Worm (Caenorhabditis elegans) whole organism, young adult: ENCODE results near the gene F41H10.3.

Experiments used
- B0019.2 ChIP-seq: fragments of 200-800 bp; sonication (Bioruptor generic); conservative IDR thresholded peaks from 2 replicates; pipeline ENCODE4 v1.3.6; 2022; ENCODE audit warnings: missing genetic modification reagents, missing genetic modification characterization, missing compliant biosample characterization
- D2030.7 ChIP-seq: fragments of 200-800 bp; sonication (Bioruptor generic); IDR thresholded peaks from 2 replicates; pipeline ENCODE4 v1.3.6; 2022; ENCODE audit warnings: missing genetic modification reagents, missing genetic modification characterization, missing compliant biosample characterization
- F10E7.11 ChIP-seq: sonication (generic microtip); optimal IDR thresholded peaks from 2 replicates; lab custom pipeline; 2017; ENCODE audit warnings: mild to moderate bottlenecking, missing genetic modification characterization, moderate library complexity, missing compliant biosample characterization
- F23B12.7 ChIP-seq: sonication (generic microtip); optimal IDR thresholded peaks from 2 replicates; lab custom pipeline; 2017; ENCODE audit warnings: missing genetic modification characterization, mild to moderate bottlenecking, missing compliant biosample characterization, antibody characterized with exemption, moderate library complexity; ENCODE audit not compliant: insufficient read depth
- F33H1.4 ChIP-seq: fragments of 200-800 bp; sonication (Bioruptor generic); IDR thresholded peaks from 2 replicates; pipeline ENCODE4 v1.3.6; 2022; ENCODE audit warnings: missing genetic modification reagents, missing genetic modification characterization, missing compliant biosample characterization
- F57A8.1 ChIP-seq: fragments of 200-800 bp; sonication (Bioruptor generic); optimal IDR thresholded peaks from 2 replicates; lab custom pipeline; 2018; ENCODE audit warnings: mild to moderate bottlenecking, missing genetic modification characterization, moderate library complexity, missing compliant biosample characterization
- K12H6.12 ChIP-seq: fragments of 200-800 bp; sonication (Bioruptor generic); optimal IDR thresholded peaks from 2 replicates; lab custom pipeline; 2018; ENCODE audit warnings: mild to moderate bottlenecking, missing genetic modification characterization, missing compliant biosample characterization
- Y53F4B.3 ChIP-seq: fragments of 200-800 bp; sonication (Bioruptor generic); IDR thresholded peaks from 2 replicates; pipeline ENCODE4 v1.3.6; 2022; ENCODE audit warnings: missing genetic modification reagents, missing genetic modification characterization, missing compliant biosample characterization
- Y53G8AR.9 ChIP-seq: fragments of 200-800 bp; sonication (Bioruptor generic); conservative IDR thresholded peaks from 2 replicates; pipeline ENCODE4 v1.3.6; 2022; ENCODE audit warnings: missing genetic modification reagents, missing genetic modification characterization, missing compliant biosample characterization
- akir-1 ChIP-seq: fragments of 200-800 bp; sonication (Bioruptor generic); optimal IDR thresholded peaks from 2 replicates; lab custom pipeline; 2018; ENCODE audit warnings: mild to moderate bottlenecking, missing genetic modification characterization, moderate library complexity, missing compliant biosample characterization
- atf-7 ChIP-seq: sonication (generic microtip); optimal IDR thresholded peaks from 2 replicates; lab custom pipeline; 2017; ENCODE audit warnings: mild to moderate bottlenecking, missing genetic modification characterization, missing compliant biosample characterization
- attf-5 ChIP-seq: fragments of 200-800 bp; sonication (Bioruptor generic); optimal IDR thresholded peaks from 2 replicates; lab custom pipeline; 2018; ENCODE audit warnings: mild to moderate bottlenecking, missing genetic modification characterization, missing compliant biosample characterization
- ccch-3 ChIP-seq: fragments of 200-800 bp; sonication (Bioruptor generic); optimal IDR thresholded peaks from 2 replicates; lab custom pipeline; 2018; ENCODE audit warnings: mild to moderate bottlenecking, missing genetic modification characterization, missing compliant biosample characterization
- cebp-1 ChIP-seq, 2 experiments: fragments of 200-800 bp in 1 of 2; sonication (Bioruptor generic) in 1 of 2; sonication (generic microtip) in 1 of 2; IDR thresholded peaks in 1 of 2; optimal IDR thresholded peaks in 1 of 2; 2 replicates each; pipeline versions ENCODE4 v1.3.6 to Lab custom; 2017 to 2022; ENCODE audit warnings: missing compliant biosample characterization in 2 of 2, missing genetic modification characterization in 2 of 2, mild to moderate bottlenecking in 1 of 2, missing genetic modification reagents in 1 of 2, moderate library complexity in 1 of 2
- ceh-27 ChIP-seq: fragments of 200-800 bp; sonication (Bioruptor generic); optimal IDR thresholded peaks from 2 replicates; lab custom pipeline; 2018; ENCODE audit warnings: mild to moderate bottlenecking, missing genetic modification characterization, moderate library complexity, missing compliant biosample characterization
- ceh-40 ChIP-seq: fragments of 200-800 bp; sonication (Bioruptor generic); IDR thresholded peaks from 2 replicates; pipeline ENCODE4 v1.3.6; 2022; ENCODE audit warnings: missing genetic modification characterization, missing compliant biosample characterization
- die-1 ChIP-seq: sonication (generic microtip); optimal IDR thresholded peaks from 2 replicates; lab custom pipeline; 2016; ENCODE audit warnings: missing genotype, mild to moderate bottlenecking, missing genetic modification characterization, missing compliant biosample characterization
- egl-44 ChIP-seq: fragments of 200-800 bp; sonication (Bioruptor generic); IDR thresholded peaks from 2 replicates; pipeline ENCODE4 v1.3.6; 2022; ENCODE audit warnings: missing genetic modification reagents, missing genetic modification characterization, missing compliant biosample characterization
- fkh-3 ChIP-seq: sonication (generic microtip); optimal IDR thresholded peaks from 2 replicates; lab custom pipeline; 2016; ENCODE audit warnings: mild to moderate bottlenecking, missing genetic modification characterization, missing compliant biosample characterization
- gei-17 ChIP-seq: fragments of 200-800 bp; sonication (Bioruptor generic); optimal IDR thresholded peaks from 2 replicates; lab custom pipeline; 2018; ENCODE audit warnings: mild to moderate bottlenecking, missing genetic modification characterization, missing compliant biosample characterization
- him-1 ChIP-seq: sonication (generic microtip); optimal IDR thresholded peaks from 2 replicates; lab custom pipeline; 2016; ENCODE audit warnings: missing genotype, missing genetic modification reagents, missing genetic modification characterization, missing compliant biosample characterization
- hmg-1.2 ChIP-seq: fragments of 200-800 bp; sonication (Bioruptor generic); IDR thresholded peaks from 2 replicates; pipeline ENCODE4 v1.3.6; 2022; ENCODE audit warnings: missing genetic modification reagents, missing genetic modification characterization, missing compliant biosample characterization
- let-526 ChIP-seq: fragments of 200-800 bp; sonication (Bioruptor generic); IDR thresholded peaks from 2 replicates; pipeline ENCODE4 v1.3.6; 2022; ENCODE audit warnings: missing genetic modification reagents, missing genetic modification characterization, missing compliant biosample characterization
- let-607 ChIP-seq, 2 experiments: fragments of 200-800 bp in 1 of 2; sonication (Bioruptor generic) in 1 of 2; sonication (generic microtip) in 1 of 2; optimal IDR thresholded peaks; 2 replicates each; lab custom pipeline; 2016 to 2018; ENCODE audit warnings: mild to moderate bottlenecking in 2 of 2, missing compliant biosample characterization in 2 of 2, missing genetic modification characterization in 2 of 2, moderate library complexity in 2 of 2, missing genotype in 1 of 2
- lin-26 ChIP-seq: fragments of 200-800 bp; sonication (Bioruptor generic); IDR thresholded peaks from 2 replicates; pipeline ENCODE4 v1.3.6; 2022; ENCODE audit warnings: missing genetic modification reagents, missing genetic modification characterization, missing compliant biosample characterization
- lin-54 ChIP-seq: fragments of 200-800 bp; sonication (Bioruptor generic); optimal IDR thresholded peaks from 2 replicates; lab custom pipeline; 2018; ENCODE audit warnings: mild to moderate bottlenecking, missing genetic modification characterization, missing compliant biosample characterization
- lsy-27 ChIP-seq: sonication (generic microtip); optimal IDR thresholded peaks from 2 replicates; lab custom pipeline; 2017; ENCODE audit warnings: missing genetic modification characterization, mild to moderate bottlenecking, missing compliant biosample characterization, antibody characterized with exemption, missing genotype, borderline replicate concordance; ENCODE audit not compliant: insufficient read depth
- madf-10 ChIP-seq: sonication (generic microtip); optimal IDR thresholded peaks from 2 replicates; lab custom pipeline; 2016; ENCODE audit warnings: mild to moderate bottlenecking, missing genetic modification characterization, missing compliant biosample characterization
- madf-8 ChIP-seq: fragments of 200-800 bp; sonication (Bioruptor generic); conservative IDR thresholded peaks from 2 replicates; pipeline ENCODE4 v1.3.6; 2022; ENCODE audit warnings: missing genetic modification reagents, missing genetic modification characterization, missing compliant biosample characterization
- mcd-1 ChIP-seq: fragments of 200-800 bp; sonication (Bioruptor generic); IDR thresholded peaks from 2 replicates; pipeline ENCODE4 v1.3.6; 2022; ENCODE audit warnings: missing genetic modification reagents, missing genetic modification characterization, missing compliant biosample characterization
- nfya-1 ChIP-seq: sonication (generic microtip); optimal IDR thresholded peaks from 2 replicates; lab custom pipeline; 2017; ENCODE audit warnings: antibody characterized with exemption, missing compliant biosample characterization, missing genetic modification characterization, borderline replicate concordance; ENCODE audit not compliant: insufficient read depth
- nfyb-1 ChIP-seq: fragments of 200-800 bp; sonication (Bioruptor generic); IDR thresholded peaks from 2 replicates; pipeline ENCODE4 v1.3.6; 2022; ENCODE audit warnings: missing genetic modification reagents, missing genetic modification characterization, missing compliant biosample characterization
- nhr-120 ChIP-seq: fragments of 200-800 bp; sonication (Bioruptor generic); IDR thresholded peaks from 2 replicates; pipeline ENCODE4 v1.3.6; 2022; ENCODE audit warnings: missing genetic modification characterization, missing compliant biosample characterization
- nhr-179 ChIP-seq: sonication (generic microtip); optimal IDR thresholded peaks from 2 replicates; lab custom pipeline; 2016; ENCODE audit warnings: mild to moderate bottlenecking, missing genetic modification characterization, missing compliant biosample characterization
- pbrm-1 ChIP-seq: fragments of 200-800 bp; sonication (Bioruptor generic); IDR thresholded peaks from 2 replicates; pipeline ENCODE4 v1.3.6; 2022; ENCODE audit warnings: missing genetic modification reagents, missing genetic modification characterization, missing compliant biosample characterization
- pha-4 ChIP-seq: fragments of 150-350 bp; sonication (generic microtip); optimal IDR thresholded peaks from 2 replicates; lab custom pipeline; 2014; ENCODE audit warnings: missing biosample characterization, missing genetic modification reagents, missing genetic modification characterization
- rpc-1 ChIP-seq, 2 experiments: fragments of 150-350 bp in 1 of 2; sonication (generic microtip) in 1 of 2; optimal IDR thresholded peaks; 2 replicates each; lab custom pipeline; 2014 to 2018; ENCODE audit warnings: missing biosample characterization in 1 of 2, missing genetic modification characterization in 1 of 2, missing genetic modification reagents in 1 of 2, missing genotype in 1 of 2
- sea-2 ChIP-seq: fragments of 200-800 bp; sonication (Bioruptor generic); IDR thresholded peaks from 2 replicates; pipeline ENCODE4 v1.3.6; 2022; ENCODE audit warnings: missing genetic modification characterization, missing compliant biosample characterization
- snpc-1.3 ChIP-seq: sonication (generic microtip); optimal IDR thresholded peaks from 2 replicates; lab custom pipeline; 2017; ENCODE audit warnings: missing genetic modification characterization, mild to moderate bottlenecking, missing compliant biosample characterization, antibody characterized with exemption, moderate library complexity, missing genotype, missing genetic modification reagents; ENCODE audit not compliant: insufficient read depth
- snpc-3.4 ChIP-seq: sonication (generic microtip); optimal IDR thresholded peaks from 2 replicates; lab custom pipeline; 2017; ENCODE audit warnings: missing genetic modification characterization, mild to moderate bottlenecking, missing compliant biosample characterization, antibody characterized with exemption, moderate library complexity, missing genotype, missing genetic modification reagents
- somi-1 ChIP-seq: fragments of 200-800 bp; sonication (Bioruptor generic); optimal IDR thresholded peaks from 2 replicates; lab custom pipeline; 2018; ENCODE audit warnings: mild to moderate bottlenecking, missing genetic modification characterization, missing compliant biosample characterization
- sptf-2 ChIP-seq: fragments of 200-800 bp; sonication (Bioruptor generic); optimal IDR thresholded peaks from 2 replicates; lab custom pipeline; 2018; ENCODE audit warnings: mild to moderate bottlenecking, missing genetic modification characterization, missing compliant biosample characterization
- unc-130 ChIP-seq: sonication (generic microtip); optimal IDR thresholded peaks from 2 replicates; lab custom pipeline; 2016; ENCODE audit warnings: missing genetic modification reagents, missing genetic modification characterization, missing compliant biosample characterization
- ztf-22 ChIP-seq: fragments of 200-800 bp; sonication (Bioruptor generic); optimal IDR thresholded peaks from 2 replicates; lab custom pipeline; 2018; ENCODE audit warnings: mild to moderate bottlenecking, missing genetic modification characterization, moderate library complexity, missing compliant biosample characterization
- ztf-26 ChIP-seq: sonication (generic microtip); optimal IDR thresholded peaks from 2 replicates; lab custom pipeline; 2017; ENCODE audit warnings: missing genetic modification characterization, missing compliant biosample characterization
- ztf-28 ChIP-seq: fragments of 200-800 bp; sonication (Bioruptor generic); IDR thresholded peaks from 2 replicates; pipeline ENCODE4 v1.3.6; 2022; ENCODE audit warnings: missing genetic modification reagents, missing genetic modification characterization, missing compliant biosample characterization
- ztf-6 ChIP-seq: fragments of 200-800 bp; sonication (Bioruptor generic); IDR thresholded peaks from 2 replicates; pipeline ENCODE4 v1.3.6; 2022; ENCODE audit warnings: missing genetic modification reagents, missing genetic modification characterization, missing compliant biosample characterization

Gene F41H10.3

DNA sequence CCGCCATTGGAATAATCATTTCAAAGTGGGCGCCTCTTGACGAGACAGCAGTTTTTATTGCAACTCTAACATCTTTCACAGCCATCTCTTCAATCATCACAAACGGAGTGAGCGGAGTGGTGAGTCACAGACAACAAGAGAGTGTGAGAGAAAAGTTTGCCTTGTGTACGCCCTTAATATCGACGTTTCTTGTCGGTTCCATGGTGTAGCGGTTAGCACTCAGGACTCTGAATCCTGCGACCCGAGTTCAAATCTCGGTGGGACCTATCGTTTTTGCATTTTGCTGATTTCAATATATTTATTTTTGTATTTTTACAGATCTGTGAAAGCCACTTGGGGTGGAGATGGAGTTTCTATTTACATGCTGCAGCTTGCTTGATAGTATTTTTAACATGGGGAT lies 35.1 kb upstream of the F41H10.3 start (continued):
- TF ChIP-seq sptf-2 (GFP tag; lab: Kevin White, UChicago) (no peak), pha-4 (tag; lab: Kevin White, UChicago) (no peak), Y53F4B.3 (no peak), hmg-1.2 (GFP tag; lab: Robert Waterston, UW) (peak; percentile 60), B0019.2 (GFP tag; lab: Robert Waterston, UW) (no peak), lin-54 (GFP tag; lab: Kevin White, UChicago) (no peak), him-1 (tag; lab: Kevin White, UChicago) (peak; percentile 53), nhr-120 (GFP tag; lab: Robert Waterston, UW) (no peak), ceh-27 (GFP tag; lab: Kevin White, UChicago) (no peak), nhr-179 (tag; lab: Kevin White, UChicago) (no peak), Y53G8AR.9 (GFP tag; lab: Robert Waterston, UW) (no peak), nfya-1 (tag; lab: Kevin White, UChicago) (no peak), ztf-26 (tag; lab: Kevin White, UChicago) (peak; percentile 21), somi-1 (GFP tag; lab: Kevin White, UChicago) (no peak), cebp-1 (GFP tag; IDR thresholded peaks at IDR 0.05; lab: Robert Waterston, UW) (no peak), cebp-1 (tag; optimal IDR thresholded peaks at IDR 0.05; lab: Kevin White, UChicago) (no peak), F33H1.4 (GFP tag; lab: Robert Waterston, UW) (peak; percentile 17), D2030.7 (GFP tag; lab: Robert Waterston, UW) (no peak), egl-44 (GFP tag; lab: Robert Waterston, UW) (no peak; the same call in 1 of the 2 replicates), lsy-27 (tag; lab: Kevin White, UChicago) (peak; percentile 36), F10E7.11 (tag; lab: Kevin White, UChicago) (no peak), fkh-3 (tag; lab: Kevin White, UChicago) (no peak), F57A8.1 (no peak), snpc-1.3 (tag; lab: Kevin White, UChicago) (peak; percentile 77), lin-26 (no peak; the same call in none of the 2 replicates), pbrm-1 (GFP tag; lab: Robert Waterston, UW) (no peak), madf-8 (GFP tag; lab: Robert Waterston, UW) (no peak), sea-2 (GFP tag; lab: Robert Waterston, UW) (no peak), snpc-3.4 (tag; lab: Kevin White, UChicago) (peak; percentile 24), mcd-1 (GFP tag; lab: Robert Waterston, UW) (no peak), atf-7 (tag; lab: Kevin White, UChicago) (no peak), K12H6.12 (tag; lab: Kevin White, UChicago) (no peak), ztf-28 (no peak), madf-10 (peak; percentile 26), gei-17 (GFP tag; lab: Kevin White, UChicago) (no peak), ztf-22 (GFP tag; lab: Kevin White, UChicago) (no peak), rpc-1 (optimal IDR thresholded peaks at IDR 0.05; lab: Kevin White, UChicago) (peak; percentile 78), rpc-1 (tag; optimal IDR thresholded peaks at IDR 0.05; lab: Kevin White, UChicago) (peak; percentile 85), nfyb-1 (GFP tag; lab: Robert Waterston, UW) (peak; percentile 77), die-1 (tag; lab: Kevin White, UChicago) (peak; percentile 60), attf-5 (GFP tag; lab: Kevin White, UChicago) (peak; percentile 27), let-526 (GFP tag; lab: Robert Waterston, UW) (peak; percentile 81; the same call in 1 of the 2 replicates), let-607 (tag; optimal IDR thresholded peaks at IDR 0.05; lab: Kevin White, UChicago) (peak in 1 of 2 experiments; percentile 45), ztf-6 (GFP tag; lab: Robert Waterston, UW) (no peak), unc-130 (no peak), F23B12.7 (tag; lab: Kevin White, UChicago) (peak; percentile 89), akir-1 (GFP tag; lab: Kevin White, UChicago) (no peak), ceh-40 (no peak), ccch-3 (GFP tag; lab: Kevin White, UChicago) (no peak)
